Worm (Caenorhabditis elegans): ENCODE measurements around the gene cblc-1.
"Not testable (repeated sequence)": the region's sequence is repeated elsewhere in the genome, so short reads cannot be mapped to it uniquely, and the experiment has no call there.

cblc-1 gene

ce11 chrII:4931286-4931685 lies 9.7 kb downstream of the cblc-1 start:
- TF ChIP-seq cnd-1 (tag; optimal IDR thresholded peaks at IDR 0.05): no peak

ce11 chrII:4925198-4925764 lies 15.7 kb downstream of the cblc-1 start, which contains the start of gene aagr-2:
Gene aagr-2, minus strand, starts transcription at chrII:4925248.
- no peak for TF ChIP-seq unc-120 (tag; optimal IDR thresholded peaks at IDR 0.05; ENCODE audit: poor library complexity, severe bottlenecking)
- no peak for TF ChIP-seq blmp-1 (tag; optimal IDR thresholded peaks at IDR 0.05)
- TF ChIP-seq ceh-83 (GFP tag; optimal IDR thresholded peaks at IDR 0.05): no peak
- TF ChIP-seq lin-32 (GFP tag; optimal IDR thresholded peaks at IDR 0.05): no peak
- TF ChIP-seq mab-5 (tag; optimal IDR thresholded peaks at IDR 0.05): no peak
- TF ChIP-seq zip-8 (tag; optimal IDR thresholded peaks at IDR 0.05): no peak
- no peak for TF ChIP-seq ceh-39 (tag; optimal IDR thresholded peaks at IDR 0.05)
- no peak for TF ChIP-seq lsy-2 (tag; optimal IDR thresholded peaks at IDR 0.05)

DNA sequence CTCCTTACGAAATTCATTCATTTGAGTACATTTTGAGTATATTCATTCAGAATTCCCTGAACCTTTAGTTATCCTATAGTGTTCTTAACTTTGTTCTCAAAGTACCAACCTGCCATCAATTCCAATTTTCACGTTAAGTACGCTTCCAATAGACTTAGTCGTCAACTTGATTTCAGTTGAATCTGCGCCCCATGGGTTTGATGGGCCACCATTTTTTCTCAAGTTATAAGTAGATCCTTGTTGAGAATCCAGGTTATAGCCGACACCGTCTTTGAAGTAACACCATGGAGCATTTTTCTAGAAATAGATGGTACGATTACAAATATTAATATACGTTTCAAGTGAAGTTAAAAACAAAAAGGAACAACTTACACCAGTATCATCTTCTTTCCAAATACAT lies 16.2 kb downstream of the cblc-1 start:
- no peak for TF ChIP-seq ceh-43 (GFP tag; optimal IDR thresholded peaks at IDR 0.05)
- TF ChIP-seq ztf-11 (tag; optimal IDR thresholded peaks at IDR 0.05): no peak
- TF ChIP-seq sem-2 (GFP tag; optimal IDR thresholded peaks at IDR 0.05): no peak
- TF ChIP-seq M03D4.4 (tag; optimal IDR thresholded peaks at IDR 0.05): no peak
- TF ChIP-seq pha-4 (tag; optimal IDR thresholded peaks at IDR 0.05): no peak
- TF ChIP-seq nhr-237 (tag; optimal IDR thresholded peaks at IDR 0.05): no peak
- TF ChIP-seq drap-1 (GFP tag; optimal IDR thresholded peaks at IDR 0.05): no peak
- TF ChIP-seq unc-120 (tag; optimal IDR thresholded peaks at IDR 0.05; ENCODE audit: poor library complexity, severe bottlenecking): no peak
- no peak for TF ChIP-seq snpc-4 (tag; optimal IDR thresholded peaks at IDR 0.05)
- TF ChIP-seq ceh-83 (GFP tag; optimal IDR thresholded peaks at IDR 0.05): no peak
- TF ChIP-seq mls-2 (tag; optimal IDR thresholded peaks at IDR 0.05): no peak
- no peak for TF ChIP-seq bed-3 (GFP tag; optimal IDR thresholded peaks at IDR 0.05)
- TF ChIP-seq flh-1 (GFP tag; optimal IDR thresholded peaks at IDR 0.05): no peak
- TF ChIP-seq elt-3 (tag; optimal IDR thresholded peaks at IDR 0.05): no peak
- TF ChIP-seq blmp-1 (tag; optimal IDR thresholded peaks at IDR 0.05): no peak
- no peak for TF ChIP-seq hlh-1 (tag; optimal IDR thresholded peaks at IDR 0.05)
- TF ChIP-seq nhr-2 (tag; optimal IDR thresholded peaks at IDR 0.05): no peak

- no peak for TF ChIP-seq ceh-43 (GFP tag; optimal IDR thresholded peaks at IDR 0.05)
- no peak for TF ChIP-seq lsy-2 (tag; optimal IDR thresholded peaks at IDR 0.05)
- TF ChIP-seq snpc-4 (tag; optimal IDR thresholded peaks at IDR 0.05): no peak
- TF ChIP-seq sem-2 (GFP tag; optimal IDR thresholded peaks at IDR 0.05): no peak
These were observed 20.3 kb downstream of the cblc-1 start for ce11 chrII:4920608-4921007.

ce11 chrII:4918501-4919021 lies 22.4 kb downstream of the cblc-1 start:
- peak; percentile 64 for TF ChIP-seq nhr-2 (tag; optimal IDR thresholded peaks at IDR 0.05)
- no peak for TF ChIP-seq ztf-11 (tag; optimal IDR thresholded peaks at IDR 0.05)

DNA sequence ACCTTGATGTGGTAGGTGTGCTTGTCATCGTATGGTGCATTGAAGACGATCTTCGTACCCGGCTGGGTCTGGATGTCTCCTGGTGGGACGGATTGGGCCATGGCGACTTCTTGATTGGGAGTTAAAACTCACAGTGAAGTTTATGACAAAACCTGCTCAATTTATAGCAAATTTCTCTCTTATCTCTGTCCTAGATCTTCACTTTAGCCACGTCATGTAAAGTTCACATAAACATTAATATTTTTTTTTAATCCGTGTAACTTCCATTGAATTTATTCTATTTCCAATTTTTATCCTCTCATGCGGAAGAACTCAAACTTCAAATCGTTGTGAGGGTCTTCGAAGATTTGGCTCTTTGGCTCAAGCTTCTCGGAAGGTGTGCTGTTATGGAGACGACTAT lies 24.5 kb downstream of the cblc-1 start, which contains the start of gene msp-31:
TSS of gene msp-31 (minus strand) at position 101 of the 400 bp plus-strand sequence.
- TF ChIP-seq nhr-76 (tag; optimal IDR thresholded peaks at IDR 0.05); ceh-83 (GFP tag; optimal IDR thresholded peaks at IDR 0.05); pha-4 (tag; optimal IDR thresholded peaks at IDR 0.05): not testable (repeated sequence)

ce11 chrII:4915572-4915971 lies 25.4 kb downstream of the cblc-1 start:
- TF ChIP-seq ztf-11 (tag; optimal IDR thresholded peaks at IDR 0.05) (no peak), zip-8 (tag; optimal IDR thresholded peaks at IDR 0.05) (no peak), nhr-76 (tag; optimal IDR thresholded peaks at IDR 0.05) (no peak), nhr-2 (tag; optimal IDR thresholded peaks at IDR 0.05) (no peak), ham-2 (GFP tag; optimal IDR thresholded peaks at IDR 0.05) (no peak), cnd-1 (tag; optimal IDR thresholded peaks at IDR 0.05) (no peak), nhr-237 (tag; optimal IDR thresholded peaks at IDR 0.05) (no peak), unc-62 (GFP tag; optimal IDR thresholded peaks at IDR 0.05) (no peak), elt-3 (tag; optimal IDR thresholded peaks at IDR 0.05) (no peak)
